Worm (Caenorhabditis elegans): ENCODE measurements around the gene chil-4.

ce11 chrII:9835958-9836357 is 19.6 kb downstream of the chil-4 start:
- no peak for TF ChIP-seq fos-1 (tag; optimal IDR thresholded peaks at IDR 0.05)
- no peak for TF ChIP-seq mdl-1 (tag; optimal IDR thresholded peaks at IDR 0.05)
- no peak for TF ChIP-seq pqm-1 (tag; optimal IDR thresholded peaks at IDR 0.05)
- TF ChIP-seq F26F4.8 (GFP tag; conservative IDR thresholded peaks at IDR 0.05) = no peak
- no peak for TF ChIP-seq ztf-11 (tag; optimal IDR thresholded peaks at IDR 0.05)
- no peak for TF ChIP-seq daf-16 (GFP tag; optimal IDR thresholded peaks at IDR 0.05)
- TF ChIP-seq daf-16 (tag; optimal IDR thresholded peaks at IDR 0.05) = no peak
